Worm (Caenorhabditis elegans) whole organism, L4 larva: Measurements from ENCODE around the gene sgt-1.

Source experiments
- F10B5.3 ChIP-seq: sonication (generic microtip); optimal IDR thresholded peaks from 2 replicates; lab custom pipeline; 2016; ENCODE audit warnings: mild to moderate bottlenecking, missing genetic modification characterization, missing compliant biosample characterization
- F37D6.2 ChIP-seq: sonication (generic microtip); optimal IDR thresholded peaks from 2 replicates; lab custom pipeline; 2016; ENCODE audit warnings: mild to moderate bottlenecking, missing genetic modification characterization, missing compliant biosample characterization
- F49E8.2 ChIP-seq: sonication (generic microtip); optimal IDR thresholded peaks from 2 replicates; lab custom pipeline; 2016; ENCODE audit warnings: missing compliant biosample characterization, mild to moderate bottlenecking, missing genetic modification characterization, borderline replicate concordance
- T26A8.4 ChIP-seq: fragments of 200-800 bp; sonication (Bioruptor generic); IDR thresholded peaks from 2 replicates; pipeline ENCODE4 v1.3.6; 2022; ENCODE audit warnings: missing genetic modification characterization, missing compliant biosample characterization
- Y75B8A.6 ChIP-seq: fragments of 200-800 bp; sonication (Bioruptor generic); IDR thresholded peaks from 2 replicates; pipeline ENCODE4 v1.3.6; 2022; ENCODE audit warnings: missing genetic modification reagents, missing genetic modification characterization, missing compliant biosample characterization
- aha-1 ChIP-seq: fragments of 150-350 bp; peaks from one replicate; lab custom pipeline; 2014; ENCODE audit warnings: missing biosample characterization, missing genetic modification characterization
- ama-1 ChIP-seq: fragments of 150-350 bp; optimal IDR thresholded peaks from 2 replicates; lab custom pipeline; 2014; ENCODE audit warnings: inconsistent platforms, mixed read lengths
- ceh-44 ChIP-seq: fragments of 200-800 bp; sonication (Bioruptor generic); IDR thresholded peaks from 2 replicates; pipeline ENCODE4 v1.3.6; 2022; ENCODE audit warnings: missing genetic modification reagents, missing genetic modification characterization, missing compliant biosample characterization
- ceh-82 ChIP-seq: sonication (generic microtip); optimal IDR thresholded peaks from 2 replicates; lab custom pipeline; 2017; ENCODE audit warnings: missing biosample characterization, missing genetic modification characterization
- daf-12 ChIP-seq: fragments of 150-350 bp; optimal IDR thresholded peaks from 2 replicates; lab custom pipeline; 2014; ENCODE audit warnings: missing biosample characterization, missing genetic modification reagents, missing genetic modification characterization
- daf-16 ChIP-seq, 3 experiments: sonication (generic microtip); optimal IDR thresholded peaks; 2 replicates each; lab custom pipeline; 2016 to 2017; ENCODE audit warnings: missing genetic modification characterization in 3 of 3, missing genetic modification reagents in 3 of 3, mild to moderate bottlenecking in 2 of 3, missing compliant biosample characterization in 2 of 3, missing biosample characterization in 1 of 3, moderate library complexity in 1 of 3
- dmd-6 ChIP-seq: fragments of 200-800 bp; sonication (Bioruptor generic); IDR thresholded peaks from 2 replicates; pipeline ENCODE4 v1.3.6; 2022; ENCODE audit warnings: missing genetic modification reagents, missing genetic modification characterization, missing compliant biosample characterization
- dve-1 ChIP-seq: sonication (generic microtip); optimal IDR thresholded peaks from 2 replicates; lab custom pipeline; 2017; ENCODE audit warnings: antibody characterized with exemption, mild to moderate bottlenecking, missing genetic modification characterization, missing compliant biosample characterization; ENCODE audit not compliant: insufficient read depth
- egl-43 ChIP-seq: fragments of 200-800 bp; sonication (Bioruptor generic); IDR thresholded peaks from 2 replicates; pipeline ENCODE4 v1.3.6; 2022; ENCODE audit warnings: missing genetic modification reagents, missing genetic modification characterization, missing compliant biosample characterization
- fkh-10 ChIP-seq: fragments of 150-350 bp; optimal IDR thresholded peaks from 2 replicates; lab custom pipeline; 2014; ENCODE audit warnings: missing biosample characterization, missing genetic modification reagents, missing genetic modification characterization
- fos-1 ChIP-seq: fragments of 150-350 bp; optimal IDR thresholded peaks from 2 replicates; lab custom pipeline; 2014; ENCODE audit warnings: missing biosample characterization, missing genetic modification characterization
- gei-8 ChIP-seq: fragments of 200-800 bp; sonication (Bioruptor generic); optimal IDR thresholded peaks from 2 replicates; lab custom pipeline; 2018; ENCODE audit warnings: mild to moderate bottlenecking, missing genetic modification characterization, missing compliant biosample characterization
- hlh-11 ChIP-seq: fragments of 200-800 bp; sonication (Bioruptor generic); optimal IDR thresholded peaks from 2 replicates; lab custom pipeline; 2018; ENCODE audit warnings: mild to moderate bottlenecking, missing genetic modification characterization, missing compliant biosample characterization
- hmg-1.1 ChIP-seq: fragments of 200-800 bp; sonication (Bioruptor generic); IDR thresholded peaks from 2 replicates; pipeline ENCODE4 v1.3.6; 2022; ENCODE audit warnings: missing genetic modification reagents, missing genetic modification characterization, missing compliant biosample characterization
- lin-1 ChIP-seq: fragments of 200-800 bp; sonication (Bioruptor generic); IDR thresholded peaks from 2 replicates; pipeline ENCODE4 v1.3.6; 2022; ENCODE audit warnings: missing genetic modification reagents, missing genetic modification characterization, missing compliant biosample characterization
- lin-13 ChIP-seq: fragments of 150-350 bp; optimal IDR thresholded peaks from 2 replicates; lab custom pipeline; 2014; ENCODE audit warnings: missing biosample characterization, missing genetic modification reagents, missing genetic modification characterization
- lin-15B ChIP-seq: fragments of 150-350 bp; sonication (generic microtip); optimal IDR thresholded peaks from 3 replicates; lab custom pipeline; 2014; ENCODE audit warnings: missing biosample characterization, missing genetic modification characterization
- lin-38 ChIP-seq: fragments of 200-800 bp; sonication (Bioruptor generic); IDR thresholded peaks from 2 replicates; pipeline ENCODE4 v1.3.6; 2022; ENCODE audit warnings: missing genetic modification reagents, missing genetic modification characterization, missing compliant biosample characterization
- lsy-2 ChIP-seq, 2 experiments: fragments of 150-350 bp in 1 of 2; sonication (generic microtip) in 1 of 2; optimal IDR thresholded peaks; 2 replicates each; lab custom pipeline; 2014 to 2017; ENCODE audit warnings: missing biosample characterization in 2 of 2, missing genetic modification characterization in 2 of 2
- madf-5 ChIP-seq, 2 experiments: fragments of 200-800 bp; sonication (Bioruptor generic); IDR thresholded peaks; 2 replicates each; pipeline ENCODE4 v1.3.6; 2022; ENCODE audit warnings: missing compliant biosample characterization in 2 of 2, missing genetic modification characterization in 2 of 2
- madf-9 ChIP-seq: fragments of 200-800 bp; sonication (Bioruptor generic); conservative IDR thresholded peaks from 2 replicates; pipeline ENCODE4 v1.3.6; 2022; ENCODE audit warnings: missing genetic modification reagents, missing genetic modification characterization, missing compliant biosample characterization
- mdl-1 ChIP-seq, 2 experiments: fragments of 150-350 bp in 1 of 2; sonication (generic microtip) in 1 of 2; optimal IDR thresholded peaks; 2 replicates each; lab custom pipeline; 2014 to 2017; ENCODE audit warnings: missing biosample characterization in 2 of 2, missing genetic modification characterization in 2 of 2
- mxl-3 ChIP-seq: fragments of 200-800 bp; sonication (Bioruptor generic); optimal IDR thresholded peaks from 2 replicates; lab custom pipeline; 2018; ENCODE audit warnings: mild to moderate bottlenecking, missing genetic modification characterization, missing compliant biosample characterization
- nhr-102 ChIP-seq: sonication (generic microtip); optimal IDR thresholded peaks from 2 replicates; lab custom pipeline; 2016; ENCODE audit warnings: mild to moderate bottlenecking, missing genetic modification characterization, moderate library complexity, missing compliant biosample characterization
- nhr-11 ChIP-seq: fragments of 150-350 bp; optimal IDR thresholded peaks from 2 replicates; lab custom pipeline; 2014; ENCODE audit warnings: missing biosample characterization, missing genetic modification characterization
- nhr-237 ChIP-seq: sonication (generic microtip); optimal IDR thresholded peaks from 2 replicates; lab custom pipeline; 2017; ENCODE audit warnings: missing biosample characterization, missing genetic modification characterization
- nhr-25 ChIP-seq: sonication (generic microtip); optimal IDR thresholded peaks from 2 replicates; lab custom pipeline; 2017; ENCODE audit warnings: missing genetic modification characterization, mild to moderate bottlenecking, missing compliant biosample characterization, antibody characterized with exemption, moderate library complexity, borderline replicate concordance; ENCODE audit not compliant: insufficient read depth
- nhr-28 ChIP-seq: fragments of 150-350 bp; optimal IDR thresholded peaks from 2 replicates; lab custom pipeline; 2014; ENCODE audit warnings: missing biosample characterization, missing genetic modification characterization
- nhr-41 ChIP-seq: fragments of 200-800 bp; sonication (Bioruptor generic); IDR thresholded peaks from 2 replicates; pipeline ENCODE4 v1.3.6; 2022; ENCODE audit warnings: missing genetic modification reagents, missing genetic modification characterization, missing compliant biosample characterization
- nhr-42 ChIP-seq: fragments of 200-800 bp; sonication (Bioruptor generic); IDR thresholded peaks from 2 replicates; pipeline ENCODE4 v1.3.6; 2022; ENCODE audit warnings: missing genetic modification characterization, missing compliant biosample characterization
- nhr-6 ChIP-seq: fragments of 150-350 bp; optimal IDR thresholded peaks from 2 replicates; lab custom pipeline; 2014; ENCODE audit warnings: missing biosample characterization, missing genetic modification characterization
- php-3 ChIP-seq: fragments of 200-800 bp; sonication (Bioruptor generic); IDR thresholded peaks from 2 replicates; pipeline ENCODE4 v1.3.6; 2022; ENCODE audit warnings: missing genetic modification reagents, missing genetic modification characterization, missing compliant biosample characterization
- pqm-1 ChIP-seq: sonication (generic microtip); optimal IDR thresholded peaks from 2 replicates; lab custom pipeline; 2017; ENCODE audit warnings: missing biosample characterization, missing genetic modification characterization
- skn-1 ChIP-seq: fragments of 150-350 bp; optimal IDR thresholded peaks from 2 replicates; lab custom pipeline; 2014; ENCODE audit warnings: missing biosample characterization, missing genetic modification characterization
- snpc-1.2 ChIP-seq: fragments of 200-800 bp; sonication (Bioruptor generic); IDR thresholded peaks from 2 replicates; pipeline ENCODE4 v1.3.6; 2022; ENCODE audit warnings: missing genetic modification reagents, missing genetic modification characterization, missing compliant biosample characterization
- unc-39 ChIP-seq: sonication (generic microtip); optimal IDR thresholded peaks from 2 replicates; lab custom pipeline; 2017; ENCODE audit warnings: missing biosample characterization, missing genetic modification characterization
- zfp-3 ChIP-seq: fragments of 200-800 bp; sonication (Bioruptor generic); conservative IDR thresholded peaks from 2 replicates; pipeline ENCODE4 v1.3.6; 2022; ENCODE audit warnings: missing genetic modification reagents, missing genetic modification characterization, missing compliant biosample characterization
- zip-11 ChIP-seq: fragments of 200-800 bp; sonication (Bioruptor generic); IDR thresholded peaks from 2 replicates; pipeline ENCODE4 v1.3.6; 2022; ENCODE audit warnings: missing genetic modification characterization, missing compliant biosample characterization

Gene sgt-1

ce11 chrII:4908160-4908559, 4.6 kb upstream of the sgt-1 start (continued):
- TF ChIP-seq zip-11, result no peak

ce11 chrII:4905883-4906282, 2.3 kb upstream of the sgt-1 start:
- 0 out of 2 replicates have a peak, but pooled peaks have one; percentile 13 for TF ChIP-seq Y75B8A.6 (GFP tag; lab: Robert Waterston, UW)
- no peak for TF ChIP-seq lin-15B (tag; lab: Kevin White, UChicago)
- no peak for TF ChIP-seq ceh-44 (GFP tag; lab: Robert Waterston, UW)
- no peak for TF ChIP-seq mdl-1 (tag; optimal IDR thresholded peaks at IDR 0.05; lab: Kevin White, UChicago)

ce11 chrII:4905331-4905730, 1.7 kb upstream of the sgt-1 start:
- no peak for TF ChIP-seq mxl-3 (GFP tag; lab: Kevin White, UChicago)
- TF ChIP-seq F37D6.2 (tag; lab: Kevin White, UChicago), result no peak
- TF ChIP-seq snpc-1.2 (GFP tag; lab: Robert Waterston, UW), result 0 out of 2 replicates have a peak, but pooled peaks have one; percentile 36

- TF ChIP-seq hmg-1.1 (GFP tag; lab: Robert Waterston, UW) (no peak), ama-1 (lab: Kevin White, UChicago) (no peak), lin-1 (0 out of 2 replicates have a peak, but pooled peaks have one; percentile 14), pqm-1 (tag; lab: Kevin White, UChicago) (peak; percentile 28), dve-1 (tag; lab: Kevin White, UChicago) (peak; percentile 5), daf-12 (tag; lab: Kevin White, UChicago) (no peak), skn-1 (tag; lab: Kevin White, UChicago) (no peak), lin-13 (no peak), nhr-42 (GFP tag; lab: Robert Waterston, UW) (no peak), nhr-11 (tag; lab: Kevin White, UChicago) (no peak), fkh-10 (GFP tag; lab: Kevin White, UChicago) (no peak), nhr-28 (tag; lab: Kevin White, UChicago) (peak; percentile 38), zfp-3 (GFP tag; lab: Robert Waterston, UW) (no peak), madf-5 (GFP tag; IDR thresholded peaks at IDR 0.05; lab: Robert Waterston, UW) (no peak), dmd-6 (peak; percentile 28; the same call in 1 of the 2 replicates), aha-1 (tag; lab: Kevin White, UChicago) (peak; percentile 44), lin-15B (tag; lab: Kevin White, UChicago) (no peak), hlh-11 (tag; lab: Kevin White, UChicago) (peak; percentile 5), php-3 (peak; percentile 81), daf-16 (GFP tag; optimal IDR thresholded peaks at IDR 0.05; lab: Kevin White, UChicago) (no peak), daf-16 (tag; optimal IDR thresholded peaks at IDR 0.05; lab: Kevin White, UChicago) (peak; percentile 62), gei-8 (GFP tag; lab: Kevin White, UChicago) (no peak), T26A8.4 (GFP tag; lab: Robert Waterston, UW) (no peak)
Observed at ce11 chrII:4904778-4905177, 1.2 kb upstream of the sgt-1 start, which contains the start of gene btbd-10. Gene btbd-10, plus strand, starts transcription at chrII:4905008.

ce11 chrII:4904277-4904676, 681 bp upstream of the sgt-1 start:
- TF ChIP-seq nhr-11 (tag; lab: Kevin White, UChicago), result peak; percentile 71
- TF ChIP-seq nhr-6 (tag; lab: Kevin White, UChicago), result peak; percentile 41
- no peak for TF ChIP-seq nhr-25 (tag; lab: Kevin White, UChicago)
- peak; percentile 40 for TF ChIP-seq F37D6.2 (tag; lab: Kevin White, UChicago)
- TF ChIP-seq hmg-1.1 (GFP tag; lab: Robert Waterston, UW), result peak; percentile 79
- TF ChIP-seq F10B5.3 (tag; lab: Kevin White, UChicago), result no peak
- peak; percentile 73 for TF ChIP-seq nhr-28 (tag; lab: Kevin White, UChicago)
- TF ChIP-seq madf-5 (GFP tag; IDR thresholded peaks at IDR 0.05; lab: Robert Waterston, UW), result no peak
- peak; percentile 50 for TF ChIP-seq ama-1 (lab: Kevin White, UChicago)
- peak; percentile 74 for TF ChIP-seq lin-38 (GFP tag; lab: Robert Waterston, UW)
- TF ChIP-seq nhr-41, result no peak
- TF ChIP-seq fos-1 (tag; lab: Kevin White, UChicago), result no peak
- TF ChIP-seq lsy-2 (tag; optimal IDR thresholded peaks at IDR 0.05; lab: Kevin White, UChicago), result peak; percentile 16 to 84
- TF ChIP-seq F49E8.2, result no peak
- peak; percentile 11 for TF ChIP-seq nhr-102
- TF ChIP-seq nhr-42 (GFP tag; lab: Robert Waterston, UW), result no peak
- no peak for TF ChIP-seq ceh-82 (tag; lab: Kevin White, UChicago)
- no peak for TF ChIP-seq nhr-237
- TF ChIP-seq madf-9 (GFP tag; lab: Robert Waterston, UW), result 0 out of 2 replicates have a peak, but pooled peaks have one; percentile 42
- TF ChIP-seq unc-39 (tag; lab: Kevin White, UChicago), result no peak
- no peak for TF ChIP-seq egl-43 (GFP tag; lab: Robert Waterston, UW)
